Fruit fly (Drosophila melanogaster) whole organism, embryonic: ENCODE measurements around the gene CG3149.

Source experiments
- Adf1 ChIP-seq: fragments of 200-800 bp; sonication (Bioruptor generic); IDR thresholded peaks from 2 replicates; pipeline ENCODE4 v1.3.6; 2022; ENCODE audit warnings: missing biosample characterization, missing genetic modification characterization
- Aef1 ChIP-seq: fragments of 200-800 bp; sonication (Bioruptor generic); IDR thresholded peaks from 3 replicates; pipeline ENCODE4 v1.3.6; 2022; ENCODE audit warnings: missing biosample characterization, missing genetic modification characterization
- Atf-2 ChIP-seq: fragments of 200-800 bp; sonication (Bioruptor generic); optimal IDR thresholded peaks from 2 replicates; lab custom pipeline; 2016; ENCODE audit warnings: missing biosample characterization, missing genetic modification characterization
- CG10543 ChIP-seq: fragments of 200-800 bp; sonication (Bioruptor generic); optimal IDR thresholded peaks from 3 replicates; lab custom pipeline; 2017; ENCODE audit warnings: missing biosample characterization, mild to moderate bottlenecking, missing genetic modification characterization, moderate library complexity
- CG10565 ChIP-seq: fragments of 200-800 bp; sonication (Bioruptor generic); optimal IDR thresholded peaks from 3 replicates; lab custom pipeline; 2016; ENCODE audit warnings: missing biosample characterization, mild to moderate bottlenecking, missing genetic modification characterization
- CG11560 ChIP-seq: fragments of 200-800 bp; sonication (Bioruptor generic); IDR thresholded peaks from 3 replicates; pipeline ENCODE4 v1.3.6; 2022; ENCODE audit warnings: missing biosample characterization, missing genetic modification characterization
- CG13775 ChIP-seq: fragments of 200-800 bp; sonication (Bioruptor generic); optimal IDR thresholded peaks from 3 replicates; lab custom pipeline; 2017; ENCODE audit warnings: missing biosample characterization, mild to moderate bottlenecking, missing genetic modification characterization
- CG14710 ChIP-seq: fragments of 200-800 bp; sonication (Bioruptor generic); optimal IDR thresholded peaks from 3 replicates; lab custom pipeline; 2019; ENCODE audit warnings: missing biosample characterization, mild to moderate bottlenecking, missing genetic modification characterization, moderate library complexity
- CG14965 ChIP-seq: fragments of 200-800 bp; sonication (Bioruptor generic); optimal IDR thresholded peaks from 2 replicates; lab custom pipeline; 2016; ENCODE audit warnings: missing biosample characterization, missing genetic modification characterization, borderline replicate concordance
- CG2120 ChIP-seq: fragments of 200-800 bp; sonication (Bioruptor generic); optimal IDR thresholded peaks from 3 replicates; lab custom pipeline; 2016; ENCODE audit warnings: missing biosample characterization, missing genetic modification characterization
- CG30020 ChIP-seq: fragments of 200-800 bp; optimal IDR thresholded peaks from 2 replicates; lab custom pipeline; 2019; ENCODE audit warnings: missing biosample characterization, mild to moderate bottlenecking, missing genetic modification characterization, moderate library complexity
- CG3407 ChIP-seq: fragments of 200-800 bp; sonication (Bioruptor generic); optimal IDR thresholded peaks from 2 replicates; lab custom pipeline; 2018; ENCODE audit warnings: missing biosample characterization, mild to moderate bottlenecking, missing genetic modification characterization
- CG4707 ChIP-seq: fragments of 200-800 bp; sonication (Bioruptor generic); optimal IDR thresholded peaks from 2 replicates; lab custom pipeline; 2018; ENCODE audit warnings: missing biosample characterization, mild to moderate bottlenecking, missing genetic modification characterization, moderate library complexity
- CG6272 ChIP-seq: fragments of 200-800 bp; sonication (Bioruptor generic); IDR thresholded peaks from 2 replicates; pipeline ENCODE4 v1.3.6; 2022; ENCODE audit warnings: missing biosample characterization, missing genetic modification characterization
- CG9437 ChIP-seq: fragments of 200-800 bp; sonication (Bioruptor generic); optimal IDR thresholded peaks from 2 replicates; lab custom pipeline; 2018; ENCODE audit warnings: missing biosample characterization, mild to moderate bottlenecking, missing genetic modification characterization
- Camta ChIP-seq: fragments of 200-800 bp; sonication (Bioruptor generic); optimal IDR thresholded peaks from 2 replicates; lab custom pipeline; 2016; ENCODE audit warnings: missing biosample characterization, missing genetic modification characterization
- D19B ChIP-seq: fragments of 200-800 bp; sonication (Bioruptor generic); optimal IDR thresholded peaks from 2 replicates; lab custom pipeline; 2017; ENCODE audit warnings: missing biosample characterization, mild to moderate bottlenecking, missing genetic modification characterization
- Dek ChIP-seq: fragments of 200-800 bp; sonication (Bioruptor generic); optimal IDR thresholded peaks from 3 replicates; lab custom pipeline; 2019; ENCODE audit warnings: missing biosample characterization, mild to moderate bottlenecking, missing genetic modification characterization, moderate library complexity
- Hsf ChIP-seq: fragments of 200-800 bp; sonication (Bioruptor generic); optimal IDR thresholded peaks from 3 replicates; lab custom pipeline; 2016; ENCODE audit warnings: missing biosample characterization, missing genetic modification characterization
- Mrtf ChIP-seq: fragments of 200-800 bp; sonication (Bioruptor generic); IDR thresholded peaks from 3 replicates; pipeline ENCODE4 v1.3.6; 2022; ENCODE audit warnings: missing biosample characterization, missing genetic modification characterization
- Nf-YA ChIP-seq: fragments of 200-800 bp; sonication (Bioruptor generic); IDR thresholded peaks from 2 replicates; pipeline ENCODE4 v1.3.6; 2022; ENCODE audit warnings: missing biosample characterization, missing genetic modification characterization
- Nf-YC ChIP-seq: fragments of 200-800 bp; optimal IDR thresholded peaks from 3 replicates; lab custom pipeline; 2019; ENCODE audit warnings: missing biosample characterization, mild to moderate bottlenecking, missing genetic modification characterization, moderate library complexity
- Scr ChIP-seq: fragments of 200-800 bp; sonication (Bioruptor generic); IDR thresholded peaks from 2 replicates; pipeline ENCODE4 v1.3.6; 2022; ENCODE audit warnings: missing biosample characterization, missing genetic modification characterization; ENCODE audit not compliant: partially characterized antibody
- Sox102F ChIP-seq: fragments of 200-800 bp; sonication (Bioruptor generic); optimal IDR thresholded peaks from 2 replicates; lab custom pipeline; 2018; ENCODE audit warnings: missing biosample characterization, mild to moderate bottlenecking, missing genetic modification characterization, moderate library complexity
- Spps ChIP-seq: fragments of 200-800 bp; sonication (Bioruptor generic); optimal IDR thresholded peaks from 2 replicates; lab custom pipeline; 2018; ENCODE audit warnings: missing biosample characterization, mild to moderate bottlenecking, missing genetic modification characterization
- TFAM ChIP-seq: fragments of 200-800 bp; sonication (Bioruptor generic); optimal IDR thresholded peaks from 2 replicates; lab custom pipeline; 2017; ENCODE audit warnings: missing biosample characterization, missing genetic modification characterization, inconsistent platforms
- Trl ChIP-seq, 3 experiments: fragments of >200 bp in 2 of 3; fragments of 200-800 bp in 1 of 3; sonication (Bioruptor generic) in 1 of 3; optimal IDR thresholded peaks; 2 replicates in 1 of 3; 3 replicates in 2 of 3; lab custom pipeline; 2016 to 2017; ENCODE audit warnings: missing biosample characterization in 1 of 3, missing genetic modification characterization in 1 of 3
- bsh ChIP-seq, 2 experiments: fragments of 200-800 bp; sonication (Bioruptor generic); optimal IDR thresholded peaks; 2 replicates each; lab custom pipeline; 2017 to 2018; ENCODE audit warnings: mild to moderate bottlenecking in 2 of 2, missing biosample characterization in 2 of 2, missing genetic modification characterization in 2 of 2, moderate library complexity in 1 of 2
- cato ChIP-seq: fragments of 200-800 bp; sonication (Bioruptor generic); optimal IDR thresholded peaks from 2 replicates; lab custom pipeline; 2016; ENCODE audit warnings: missing biosample characterization, missing genetic modification characterization, borderline replicate concordance
- chinmo ChIP-seq: fragments of 200-800 bp; sonication (Bioruptor generic); IDR thresholded peaks from 4 replicates; pipeline ENCODE4 v1.3.6; 2022; ENCODE audit warnings: missing biosample characterization, missing genetic modification characterization; ENCODE audit not compliant: partially characterized antibody
- ci ChIP-seq: fragments of 200-800 bp; sonication (Bioruptor generic); IDR thresholded peaks from 3 replicates; pipeline ENCODE4 v1.3.6; 2022; ENCODE audit warnings: missing biosample characterization, missing genetic modification characterization
- da ChIP-seq: fragments of 200-800 bp; sonication (Bioruptor generic); optimal IDR thresholded peaks from 2 replicates; lab custom pipeline; 2016; ENCODE audit warnings: missing biosample characterization, missing genetic modification characterization
- danr ChIP-seq: fragments of 200-800 bp; sonication (Bioruptor generic); IDR thresholded peaks from 2 replicates; pipeline ENCODE4 v1.3.6; 2022; ENCODE audit warnings: missing biosample characterization, missing genetic modification characterization
- dpn ChIP-seq, 2 experiments: fragments of 200-800 bp; sonication (Bioruptor generic); optimal IDR thresholded peaks; 3 replicates each; lab custom pipeline; 2016; ENCODE audit warnings: missing biosample characterization in 2 of 2, missing genetic modification characterization in 2 of 2
- gce ChIP-seq: fragments of 200-800 bp; sonication (Bioruptor generic); IDR thresholded peaks from 3 replicates; pipeline ENCODE4 v1.3.6; 2022; ENCODE audit warnings: missing biosample characterization, missing genetic modification characterization
- grn ChIP-seq: fragments of 200-800 bp; sonication (Bioruptor generic); optimal IDR thresholded peaks from 3 replicates; lab custom pipeline; 2017; ENCODE audit warnings: missing biosample characterization, missing genetic modification characterization
- gsb-n ChIP-seq: fragments of 200-800 bp; sonication (Bioruptor generic); optimal IDR thresholded peaks from 3 replicates; lab custom pipeline; 2018; ENCODE audit warnings: missing biosample characterization, mild to moderate bottlenecking, missing genetic modification characterization
- ken ChIP-seq: fragments of 200-800 bp; sonication (Bioruptor generic); IDR thresholded peaks from 3 replicates; pipeline ENCODE4 v1.3.6; 2022; ENCODE audit warnings: missing biosample characterization, missing genetic modification characterization
- lilli ChIP-seq: fragments of 200-800 bp; sonication (Bioruptor generic); optimal IDR thresholded peaks from 3 replicates; lab custom pipeline; 2016; ENCODE audit warnings: missing biosample characterization, missing genetic modification characterization
- mam ChIP-seq: fragments of 200-800 bp; sonication (Bioruptor generic); optimal IDR thresholded peaks from 3 replicates; lab custom pipeline; 2016; ENCODE audit warnings: missing biosample characterization, missing genetic modification characterization
- nerfin-2 ChIP-seq: fragments of 200-800 bp; sonication (Bioruptor generic); IDR thresholded peaks from 2 replicates; pipeline ENCODE4 v1.3.6; 2022; ENCODE audit warnings: missing biosample characterization, missing genetic modification characterization; ENCODE audit not compliant: partially characterized antibody
- nmo ChIP-seq: fragments of 200-800 bp; sonication (Bioruptor generic); optimal IDR thresholded peaks from 2 replicates; lab custom pipeline; 2018; ENCODE audit warnings: missing biosample characterization, mild to moderate bottlenecking, missing genetic modification characterization, moderate library complexity
- nom ChIP-seq: fragments of 200-800 bp; sonication (Bioruptor generic); optimal IDR thresholded peaks from 2 replicates; lab custom pipeline; 2017; ENCODE audit warnings: missing biosample characterization, missing genetic modification characterization, mild to moderate bottlenecking, moderate library complexity, missing genetic modification reagents
- oc ChIP-seq: fragments of 200-800 bp; sonication (Bioruptor generic); optimal IDR thresholded peaks from 2 replicates; lab custom pipeline; 2018; ENCODE audit warnings: missing biosample characterization, mild to moderate bottlenecking, missing genetic modification characterization, moderate library complexity
- pb ChIP-seq: fragments of 200-800 bp; sonication (Bioruptor generic); optimal IDR thresholded peaks from 3 replicates; lab custom pipeline; 2016; ENCODE audit warnings: missing biosample characterization, missing genetic modification characterization
- pros ChIP-seq: fragments of 200-800 bp; sonication (Bioruptor generic); optimal IDR thresholded peaks from 3 replicates; lab custom pipeline; 2019; ENCODE audit warnings: missing biosample characterization, mild to moderate bottlenecking, missing genetic modification characterization, moderate library complexity
- run ChIP-seq: fragments of 200-800 bp; sonication (Bioruptor generic); optimal IDR thresholded peaks from 3 replicates; lab custom pipeline; 2018; ENCODE audit warnings: missing biosample characterization, mild to moderate bottlenecking, missing genetic modification characterization
- slou ChIP-seq: fragments of 200-800 bp; sonication (Bioruptor generic); optimal IDR thresholded peaks from 3 replicates; lab custom pipeline; 2016; ENCODE audit warnings: missing biosample characterization, missing genetic modification characterization

CG3149 gene

dm6 chrX:5690216-5690523, 4.8 kb downstream of the CG3149 start (continued):
- TF ChIP-seq CG10565 (GFP tag; lab: Kevin White, UChicago) (no peak), grn (GFP tag; lab: Kevin White, UChicago) (no peak), Spps (no peak), Adf1 (GFP tag; lab: Robert Waterston, UW) (peak; percentile 91), nmo (GFP tag; lab: Kevin White, UChicago) (no peak), oc (tag; lab: Kevin White, UChicago) (peak; percentile 32), CG30020 (tag; lab: Kevin White, UChicago) (no peak), Aef1 (peak; percentile 41; the same call in 2 of the 3 replicates), nerfin-2 (no peak), D19B (no peak), cato (GFP tag; lab: Kevin White, UChicago) (no peak), bsh (GFP tag; optimal IDR thresholded peaks at IDR 0.05; lab: Kevin White, UChicago) (no peak), Nf-YC (no peak), CG14965 (GFP tag; lab: Kevin White, UChicago) (no peak), CG10543 (GFP tag; lab: Kevin White, UChicago) (peak; percentile 30), Trl (optimal IDR thresholded peaks at IDR 0.05; lab: Kevin White, UChicago) (peak in 1 of 2 experiments; percentile 15), Trl (GFP tag; optimal IDR thresholded peaks at IDR 0.05; lab: Kevin White, UChicago) (no peak), CG2120 (GFP tag; lab: Kevin White, UChicago) (no peak), CG6272 (GFP tag; lab: Robert Waterston, UW) (no peak), slou (GFP tag; lab: Kevin White, UChicago) (no peak), TFAM (GFP tag; lab: Kevin White, UChicago) (no peak), pros (peak; percentile 17), mam (GFP tag; lab: Kevin White, UChicago) (no peak)

dm6 chrX:5689417-5690215, 5.4 kb downstream of the CG3149 start, which contains the start of the genes PGAP1 and cv:
Gene PGAP1, minus strand, starts transcription at chrX:5689473.
Gene cv, plus strand, starts transcription at chrX:5690002.
- TF ChIP-seq run (tag; lab: Kevin White, UChicago) (no peak), nmo (GFP tag; lab: Kevin White, UChicago) (peak; percentile 45), CG9437 (GFP tag; lab: Kevin White, UChicago) (peak; percentile 43), dpn (GFP tag; optimal IDR thresholded peaks at IDR 0.05; lab: Kevin White, UChicago) (peak; percentile 33 to 46), lilli (GFP tag; lab: Kevin White, UChicago) (peak; percentile 58), CG3407 (no peak), danr (GFP tag; lab: Robert Waterston, UW) (no peak), gce (GFP tag; lab: Robert Waterston, UW) (no peak), pb (GFP tag; lab: Kevin White, UChicago) (no peak), Dek (tag; lab: Kevin White, UChicago) (peak; percentile 13), Trl (optimal IDR thresholded peaks at IDR 0.05; lab: Kevin White, UChicago) (no peak), Trl (GFP tag; optimal IDR thresholded peaks at IDR 0.05; lab: Kevin White, UChicago) (peak; percentile 19), CG4707 (GFP tag; lab: Kevin White, UChicago) (no peak), Hsf (GFP tag; lab: Kevin White, UChicago) (peak; percentile 24), ci (GFP tag; lab: Robert Waterston, UW) (peak; percentile 11; the same call in 1 of the 3 replicates), CG13775 (peak; percentile 27), Scr (GFP tag; lab: Robert Waterston, UW) (peak; percentile 79), Atf-2 (GFP tag; lab: Kevin White, UChicago) (peak; percentile 18), CG14710 (tag; lab: Kevin White, UChicago) (peak; percentile 50), Camta (peak; percentile 6), CG11560 (tag; lab: Robert Waterston, UW) (peak; percentile 96), ken (GFP tag; lab: Robert Waterston, UW) (no peak), da (no peak), Nf-YA (no peak), gsb-n (tag; lab: Kevin White, UChicago) (no peak), nom (GFP tag; lab: Kevin White, UChicago) (no peak), chinmo (GFP tag; lab: Robert Waterston, UW) (peak; percentile 70; the same call in 1 of the 4 replicates), Sox102F (GFP tag; lab: Kevin White, UChicago) (peak; percentile 14), Mrtf (GFP tag; lab: Robert Waterston, UW) (no peak)
